Worm (Caenorhabditis elegans) whole organism, late embryonic: Measurements from ENCODE around the gene T09A12.1.

Source experiments
- C08G9.2 ChIP-seq: sonication (generic microtip); optimal IDR thresholded peaks from 2 replicates; lab custom pipeline; 2016; ENCODE audit warnings: mild to moderate bottlenecking, missing genetic modification characterization, moderate library complexity, missing compliant biosample characterization
- C38D4.7 ChIP-seq: fragments of 200-800 bp; sonication (Bioruptor generic); optimal IDR thresholded peaks from 2 replicates; lab custom pipeline; 2018; ENCODE audit warnings: mild to moderate bottlenecking, missing genetic modification characterization, moderate library complexity, missing compliant biosample characterization
- K09A11.1 ChIP-seq: sonication (generic microtip); optimal IDR thresholded peaks from 2 replicates; lab custom pipeline; 2017; ENCODE audit warnings: antibody characterized with exemption, mild to moderate bottlenecking, missing genetic modification characterization, missing compliant biosample characterization; ENCODE audit not compliant: insufficient read depth
- T23F11.4 ChIP-seq: fragments of 200-800 bp; sonication (Bioruptor generic); optimal IDR thresholded peaks from 2 replicates; lab custom pipeline; 2018; ENCODE audit warnings: mild to moderate bottlenecking, missing genetic modification characterization, missing compliant biosample characterization
- Y22D7AL.16 ChIP-seq: sonication (generic microtip); optimal IDR thresholded peaks from 2 replicates; lab custom pipeline; 2016; ENCODE audit warnings: missing genetic modification characterization, missing compliant biosample characterization
- ama-1 ChIP-seq: fragments of 150-350 bp; optimal IDR thresholded peaks from 2 replicates; lab custom pipeline; 2014
- ceh-18 ChIP-seq: sonication (generic microtip); optimal IDR thresholded peaks from 2 replicates; lab custom pipeline; 2016; ENCODE audit warnings: missing genetic modification characterization, missing compliant biosample characterization
- ceh-19 ChIP-seq: fragments of 200-800 bp; sonication (Bioruptor generic); optimal IDR thresholded peaks from 2 replicates; lab custom pipeline; 2018; ENCODE audit warnings: mild to moderate bottlenecking, missing genetic modification characterization, missing compliant biosample characterization
- ceh-2 ChIP-seq: sonication (generic microtip); optimal IDR thresholded peaks from 2 replicates; lab custom pipeline; 2016; ENCODE audit warnings: missing genotype, missing genetic modification characterization, missing compliant biosample characterization
- ceh-22 ChIP-seq: sonication (generic microtip); optimal IDR thresholded peaks from 2 replicates; lab custom pipeline; 2017; ENCODE audit warnings: missing biosample characterization, missing genetic modification characterization
- ceh-24 ChIP-seq: sonication (generic microtip); optimal IDR thresholded peaks from 2 replicates; lab custom pipeline; 2016; ENCODE audit warnings: mild to moderate bottlenecking, missing genetic modification characterization, missing compliant biosample characterization
- ceh-30 ChIP-seq: fragments of 150-350 bp; optimal IDR thresholded peaks from 2 replicates; lab custom pipeline; 2014; ENCODE audit warnings: missing biosample characterization, missing genetic modification characterization
- ceh-31 ChIP-seq: sonication (generic microtip); optimal IDR thresholded peaks from 2 replicates; lab custom pipeline; 2016; ENCODE audit warnings: missing genetic modification characterization, missing compliant biosample characterization
- ceh-34 ChIP-seq: sonication (generic microtip); optimal IDR thresholded peaks from 2 replicates; lab custom pipeline; 2016; ENCODE audit warnings: mild to moderate bottlenecking, missing genetic modification characterization, missing compliant biosample characterization
- ceh-48 ChIP-seq: sonication (generic microtip); optimal IDR thresholded peaks from 2 replicates; lab custom pipeline; 2016; ENCODE audit warnings: missing genetic modification characterization, inconsistent platforms, missing compliant biosample characterization
- ceh-6 ChIP-seq: fragments of 200-800 bp; sonication (Bioruptor generic); optimal IDR thresholded peaks from 2 replicates; lab custom pipeline; 2018; ENCODE audit warnings: mild to moderate bottlenecking, missing genetic modification characterization, missing compliant biosample characterization
- ceh-9 ChIP-seq: sonication (generic microtip); optimal IDR thresholded peaks from 2 replicates; lab custom pipeline; 2016; ENCODE audit warnings: mild to moderate bottlenecking, missing genetic modification characterization, inconsistent platforms, missing compliant biosample characterization
- dve-1 ChIP-seq: sonication (generic microtip); optimal IDR thresholded peaks from 2 replicates; lab custom pipeline; 2017; ENCODE audit warnings: antibody characterized with exemption, mild to moderate bottlenecking, missing genetic modification characterization, missing compliant biosample characterization
- fkh-10 ChIP-seq: fragments of 150-350 bp; optimal IDR thresholded peaks from 2 replicates; lab custom pipeline; 2014; ENCODE audit warnings: missing biosample characterization, missing genetic modification reagents, missing genetic modification characterization
- gmeb-2 ChIP-seq: sonication (generic microtip); optimal IDR thresholded peaks from 2 replicates; lab custom pipeline; 2016; ENCODE audit warnings: missing genetic modification characterization, inconsistent platforms, missing compliant biosample characterization
- hlh-30 ChIP-seq: sonication (generic microtip); optimal IDR thresholded peaks from 2 replicates; lab custom pipeline; 2017; ENCODE audit warnings: antibody characterized with exemption, missing genetic modification characterization, missing compliant biosample characterization; ENCODE audit not compliant: insufficient read depth
- hlh-8 ChIP-seq: sonication (generic microtip); optimal IDR thresholded peaks from 2 replicates; lab custom pipeline; 2016; ENCODE audit warnings: missing genotype, missing genetic modification characterization, missing compliant biosample characterization
- mec-3 ChIP-seq: sonication (generic microtip); optimal IDR thresholded peaks from 2 replicates; lab custom pipeline; 2016; ENCODE audit warnings: borderline replicate concordance, missing genetic modification characterization, missing compliant biosample characterization
- nfya-1 ChIP-seq: sonication (generic microtip); optimal IDR thresholded peaks from 2 replicates; lab custom pipeline; 2017; ENCODE audit warnings: missing genetic modification characterization, mild to moderate bottlenecking, missing compliant biosample characterization, antibody characterized with exemption, moderate library complexity
- nhr-11 ChIP-seq: fragments of 150-350 bp; optimal IDR thresholded peaks from 2 replicates; lab custom pipeline; 2014; ENCODE audit warnings: missing biosample characterization, missing genetic modification characterization
- nhr-232 ChIP-seq: sonication (generic microtip); optimal IDR thresholded peaks from 2 replicates; lab custom pipeline; 2016; ENCODE audit warnings: missing genetic modification characterization, missing compliant biosample characterization
- odd-2 ChIP-seq: sonication (generic microtip); optimal IDR thresholded peaks from 2 replicates; lab custom pipeline; 2017; ENCODE audit warnings: antibody characterized with exemption, mild to moderate bottlenecking, missing genetic modification characterization, missing compliant biosample characterization
- pag-3 ChIP-seq: sonication (generic microtip); optimal IDR thresholded peaks from 2 replicates; lab custom pipeline; 2016; ENCODE audit warnings: missing compliant biosample characterization, missing genetic modification characterization, borderline replicate concordance
- pat-9 ChIP-seq: fragments of 200-800 bp; sonication (Bioruptor generic); optimal IDR thresholded peaks from 2 replicates; lab custom pipeline; 2018; ENCODE audit warnings: mild to moderate bottlenecking, missing genetic modification characterization, moderate library complexity, missing compliant biosample characterization
- pax-1 ChIP-seq: fragments of 150-350 bp; optimal IDR thresholded peaks from 2 replicates; lab custom pipeline; 2014; ENCODE audit warnings: missing biosample characterization, missing genetic modification characterization
- pha-4 ChIP-seq: fragments of 150-350 bp; optimal IDR thresholded peaks from 2 replicates; lab custom pipeline; 2018; ENCODE audit warnings: missing biosample characterization, missing genetic modification reagents, missing genetic modification characterization
- syd-9 ChIP-seq: sonication (generic microtip); optimal IDR thresholded peaks from 2 replicates; lab custom pipeline; 2016; ENCODE audit warnings: mild to moderate bottlenecking, missing genetic modification characterization, moderate library complexity, missing compliant biosample characterization
- ttx-3 ChIP-seq: sonication (generic microtip); optimal IDR thresholded peaks from 2 replicates; lab custom pipeline; 2016; ENCODE audit warnings: missing genetic modification reagents, missing genetic modification characterization, missing compliant biosample characterization
- unc-42 ChIP-seq: sonication (generic microtip); optimal IDR thresholded peaks from 2 replicates; lab custom pipeline; 2016; ENCODE audit warnings: missing genotype, missing genetic modification characterization, missing compliant biosample characterization
- unc-55 ChIP-seq: sonication (generic microtip); optimal IDR thresholded peaks from 2 replicates; lab custom pipeline; 2017; ENCODE audit warnings: missing biosample characterization, missing genetic modification reagents, missing genetic modification characterization
- unc-86 ChIP-seq: sonication (generic microtip); optimal IDR thresholded peaks from 2 replicates; lab custom pipeline; 2016; ENCODE audit warnings: missing genetic modification characterization, missing compliant biosample characterization
- zip-5 ChIP-seq: sonication (generic microtip); optimal IDR thresholded peaks from 2 replicates; lab custom pipeline; 2016; ENCODE audit warnings: missing genetic modification characterization, missing compliant biosample characterization
- ztf-16 ChIP-seq: sonication (generic microtip); optimal IDR thresholded peaks from 2 replicates; lab custom pipeline; 2017; ENCODE audit warnings: missing genetic modification characterization, missing compliant biosample characterization

Gene T09A12.1

DNA sequence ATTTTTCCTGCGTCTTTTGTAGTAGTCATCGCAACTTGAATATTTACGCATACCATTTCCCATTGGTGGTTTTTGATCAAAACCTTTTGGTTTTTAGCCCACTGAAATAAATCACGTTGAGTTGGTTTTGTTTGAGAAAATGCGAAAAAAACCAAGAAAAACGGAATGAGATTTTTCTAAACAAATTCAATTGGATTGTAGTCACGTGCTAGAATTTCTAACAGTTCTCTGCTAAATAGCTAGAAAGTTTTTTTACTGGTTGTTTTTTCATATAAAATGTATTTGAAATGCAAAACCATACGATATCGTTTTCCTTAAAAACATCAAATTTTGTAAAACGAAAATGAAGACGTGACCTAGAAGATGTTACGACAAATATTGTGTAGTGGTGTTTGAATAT is 32.4 kb downstream of the T09A12.1 start, which contains the start of gene K07H8.12:
K07H8.12 (minus strand) TSS at position 101 of the 400 bp plus-strand sequence.
- TF ChIP-seq unc-55 (GFP tag; lab: Kevin White, UChicago), result no peak
- no peak for TF ChIP-seq nfya-1 (tag; lab: Kevin White, UChicago)
- no peak for TF ChIP-seq unc-86 (tag; lab: Kevin White, UChicago)
- no peak for TF ChIP-seq ztf-16 (tag; lab: Kevin White, UChicago)
- TF ChIP-seq ttx-3 (tag; lab: Kevin White, UChicago), result no peak
- no peak for TF ChIP-seq pag-3
- no peak for TF ChIP-seq K09A11.1 (tag; lab: Kevin White, UChicago)
- no peak for TF ChIP-seq pat-9 (tag; lab: Kevin White, UChicago)
- no peak for TF ChIP-seq odd-2
- no peak for TF ChIP-seq Y22D7AL.16 (tag; lab: Kevin White, UChicago)
- TF ChIP-seq ceh-19 (GFP tag; lab: Kevin White, UChicago), result no peak
- TF ChIP-seq dve-1 (tag; lab: Kevin White, UChicago), result no peak
- TF ChIP-seq ceh-31, result no peak
- no peak for TF ChIP-seq zip-5
- no peak for TF ChIP-seq unc-42 (tag; lab: Kevin White, UChicago)
- no peak for TF ChIP-seq fkh-10 (GFP tag; lab: Kevin White, UChicago)
- no peak for TF ChIP-seq pax-1 (tag; lab: Kevin White, UChicago)

DNA sequence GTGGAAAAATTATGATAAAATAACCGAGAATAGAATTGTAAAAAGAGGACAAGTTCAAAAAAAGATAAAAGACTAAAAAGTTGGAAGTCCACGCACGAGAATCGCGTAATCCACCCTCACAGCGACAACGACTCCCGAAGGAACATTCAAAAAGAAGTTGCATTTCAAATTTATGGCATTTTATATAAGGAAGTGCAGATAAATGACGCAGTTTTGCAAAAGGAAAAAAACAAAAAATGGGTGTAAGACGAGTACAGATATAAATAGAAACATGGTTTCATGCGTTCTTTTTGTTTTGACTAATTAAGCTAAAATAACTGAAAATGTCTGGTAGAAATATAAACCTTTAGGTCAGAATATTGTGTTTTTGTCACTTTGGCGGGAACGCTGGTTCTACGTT is 39.0 kb downstream of the T09A12.1 start:
- TF ChIP-seq gmeb-2 (tag; lab: Kevin White, UChicago), result no peak
- no peak for TF ChIP-seq ceh-24 (tag; lab: Kevin White, UChicago)
- TF ChIP-seq ceh-30 (tag; lab: Kevin White, UChicago), result no peak
- TF ChIP-seq pha-4 (tag; lab: Kevin White, UChicago), result no peak

DNA sequence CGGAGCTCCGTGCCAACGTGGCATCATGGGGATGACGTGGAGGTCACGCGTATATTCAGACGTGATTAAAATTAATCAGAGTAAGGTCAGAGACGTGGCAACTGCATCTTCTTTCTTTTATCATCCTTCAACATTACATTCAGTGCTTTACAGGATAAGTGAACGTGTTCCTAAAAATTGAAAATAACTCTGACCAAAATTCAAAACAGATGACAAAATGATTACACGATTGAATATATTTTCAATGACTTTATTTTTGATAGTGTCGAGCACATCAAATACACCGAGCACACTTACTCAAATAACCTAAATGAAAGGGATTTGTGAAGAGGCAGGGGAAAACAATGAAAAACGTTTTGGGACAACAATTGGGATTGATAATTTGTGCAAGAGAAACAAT is 42.1 kb downstream of the T09A12.1 start, which contains the start of gene K07H8.9:
K07H8.9 (minus strand) TSS at position 125 of the 400 bp plus-strand sequence.
- TF ChIP-seq ceh-24 (tag; lab: Kevin White, UChicago) (no peak), ceh-34 (tag; lab: Kevin White, UChicago) (no peak), unc-55 (GFP tag; lab: Kevin White, UChicago) (no peak)
- TF ChIP-seq, all 69 proteins: peak for 0

DNA sequence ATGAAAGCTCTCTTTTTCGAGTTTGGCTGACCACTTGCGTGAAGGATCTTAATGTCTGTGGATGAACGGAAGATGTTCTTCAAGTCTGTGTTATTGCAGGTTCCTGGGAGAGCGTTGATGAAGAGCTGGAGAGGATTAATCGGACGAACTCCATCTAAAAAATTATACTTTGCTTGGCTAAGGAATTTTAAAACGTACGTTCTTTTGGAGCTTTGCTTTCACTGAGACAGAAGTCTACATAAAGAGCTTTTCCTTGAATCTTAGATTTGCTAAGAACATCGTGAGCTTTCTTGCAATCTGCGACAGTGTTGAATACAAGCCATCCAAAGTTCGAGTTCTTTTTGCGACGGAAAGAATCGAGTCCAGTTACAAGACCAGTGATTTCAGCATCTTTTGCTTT is 43.1 kb downstream of the T09A12.1 start:
- TF ChIP-seq gmeb-2 (tag; lab: Kevin White, UChicago), result no peak
- no peak for TF ChIP-seq nhr-11
- TF ChIP-seq ceh-18 (tag; lab: Kevin White, UChicago), result no peak
- no peak for TF ChIP-seq T23F11.4
- no peak for TF ChIP-seq ama-1 (lab: Kevin White, UChicago)
- TF ChIP-seq ceh-22 (tag; lab: Kevin White, UChicago), result no peak
- TF ChIP-seq ceh-48 (tag; lab: Kevin White, UChicago), result no peak
- TF ChIP-seq ceh-2, result no peak
- TF ChIP-seq C38D4.7 (GFP tag; lab: Kevin White, UChicago), result no peak
- TF ChIP-seq ceh-6 (GFP tag; lab: Kevin White, UChicago), result no peak
- no peak for TF ChIP-seq K09A11.1 (tag; lab: Kevin White, UChicago)
- no peak for TF ChIP-seq hlh-8
- TF ChIP-seq C08G9.2 (tag; lab: Kevin White, UChicago), result no peak
- no peak for TF ChIP-seq hlh-30 (tag; lab: Kevin White, UChicago)
- no peak for TF ChIP-seq ceh-24 (tag; lab: Kevin White, UChicago)
- TF ChIP-seq ceh-9 (tag; lab: Kevin White, UChicago), result no peak
- no peak for TF ChIP-seq nhr-232 (tag; lab: Kevin White, UChicago)
- no peak for TF ChIP-seq mec-3 (tag; lab: Kevin White, UChicago)
- TF ChIP-seq Y22D7AL.16 (tag; lab: Kevin White, UChicago), result no peak
- TF ChIP-seq syd-9, result no peak
